Worm (Caenorhabditis elegans): Measurements from ENCODE around the gene K02D10.4.
A peak's percentile ranks its signal among the peaks of the same experiment; 100 is the strongest.

Gene K02D10.4

ce11 chrIII:8779912-8780311 lies at the start of gene K02D10.4:
Gene K02D10.4 (minus strand): TSS chrIII:8780012.
- TF ChIP-seq ZK546.5 (tag; optimal IDR thresholded peaks at IDR 0.05) (no peak), snpc-4 (tag; optimal IDR thresholded peaks at IDR 0.05) (no peak), nhr-6 (tag; optimal IDR thresholded peaks at IDR 0.05) (no peak), sma-9 (GFP tag; optimal IDR thresholded peaks at IDR 0.05) (no peak), sma-9 (tag; optimal IDR thresholded peaks at IDR 0.05) (no peak), nhr-23 (tag; optimal IDR thresholded peaks at IDR 0.05) (no peak), sem-4 (tag; optimal IDR thresholded peaks at IDR 0.05) (no peak), Y55F3AM.14 (GFP tag; optimal IDR thresholded peaks at IDR 0.05) (no peak), crh-2 (tag; optimal IDR thresholded peaks at IDR 0.05) (no peak), lsy-2 (tag; optimal IDR thresholded peaks at IDR 0.05) (no peak), lin-11 (tag; optimal IDR thresholded peaks at IDR 0.05) (no peak), lin-39 (tag; optimal IDR thresholded peaks at IDR 0.05) (no peak), lin-13 (GFP tag; optimal IDR thresholded peaks at IDR 0.05) (no peak)

- TF ChIP-seq nhr-11 (tag; optimal IDR thresholded peaks at IDR 0.05) (no peak), ZK546.5 (tag; optimal IDR thresholded peaks at IDR 0.05) (no peak), fos-1 (tag; optimal IDR thresholded peaks at IDR 0.05) (peak; percentile 1), C34F6.9 (tag; optimal IDR thresholded peaks at IDR 0.05) (peak; percentile 10), unc-55 (GFP tag; optimal IDR thresholded peaks at IDR 0.05) (peak; percentile 38)
Observed at ce11 chrIII:8829245-8829644, 49.4 kb upstream of the K02D10.4 start, which contains the start of gene F44E2.3. Gene F44E2.3 (minus strand): TSS chrIII:8829305.

- TF ChIP-seq F13H6.1 (tag; optimal IDR thresholded peaks at IDR 0.05): no peak
- no peak for TF ChIP-seq snpc-4 (tag; optimal IDR thresholded peaks at IDR 0.05)
Observed at ce11 chrIII:8827128-8827527, 47.3 kb upstream of the K02D10.4 start, which contains the start of gene F54F2.9. Gene F54F2.9 (minus strand): TSS chrIII:8827228.

- no peak for TF ChIP-seq nhr-129 (tag; optimal IDR thresholded peaks at IDR 0.05)
- TF ChIP-seq nhr-21 (tag; optimal IDR thresholded peaks at IDR 0.05): no peak
- TF ChIP-seq fos-1 (tag; optimal IDR thresholded peaks at IDR 0.05): no peak
- no peak for TF ChIP-seq nhr-12 (tag; optimal IDR thresholded peaks at IDR 0.05)
- no peak for TF ChIP-seq blmp-1 (tag; optimal IDR thresholded peaks at IDR 0.05; ENCODE audit: insufficient read depth)
- no peak for TF ChIP-seq R02D3.7 (tag; optimal IDR thresholded peaks at IDR 0.05)
- no peak for TF ChIP-seq elt-1 (tag; optimal IDR thresholded peaks at IDR 0.05)
- TF ChIP-seq unc-62 (GFP tag; optimal IDR thresholded peaks at IDR 0.05): no peak
Observed at ce11 chrIII:8824556-8824955, 44.7 kb upstream of the K02D10.4 start.

ce11 chrIII:8818599-8818998 lies 38.8 kb upstream of the K02D10.4 start, which contains the start of gene pat-2:
Gene pat-2 (plus strand): TSS chrIII:8818899.
- no peak for TF ChIP-seq zag-1 (tag; optimal IDR thresholded peaks at IDR 0.05)
- no peak for TF ChIP-seq nhr-25 (tag; optimal IDR thresholded peaks at IDR 0.05)
- no peak for TF ChIP-seq fos-1 (tag; optimal IDR thresholded peaks at IDR 0.05)
- TF ChIP-seq elt-1 (tag; optimal IDR thresholded peaks at IDR 0.05): no peak
- no peak for TF ChIP-seq nhr-10 (tag; optimal IDR thresholded peaks at IDR 0.05)
- TF ChIP-seq nhr-12 (tag; optimal IDR thresholded peaks at IDR 0.05): no peak

- TF ChIP-seq nhr-129 (tag; optimal IDR thresholded peaks at IDR 0.05) (peak; percentile 45), F13H6.1 (tag; optimal IDR thresholded peaks at IDR 0.05) (peak; percentile 61), nhr-25 (tag; optimal IDR thresholded peaks at IDR 0.05) (no peak)
Observed at ce11 chrIII:8815699-8816098, 35.9 kb upstream of the K02D10.4 start.

ce11 chrIII:8811111-8811510 lies 31.3 kb upstream of the K02D10.4 start:
- TF ChIP-seq sem-4 (tag; optimal IDR thresholded peaks at IDR 0.05): peak; percentile 56
- TF ChIP-seq elt-1 (tag; optimal IDR thresholded peaks at IDR 0.05): no peak
- TF ChIP-seq nhr-129 (tag; optimal IDR thresholded peaks at IDR 0.05): no peak
